Fruit fly (Drosophila melanogaster): ENCODE data around the gene Spg7.

Spg7 gene

DNA sequence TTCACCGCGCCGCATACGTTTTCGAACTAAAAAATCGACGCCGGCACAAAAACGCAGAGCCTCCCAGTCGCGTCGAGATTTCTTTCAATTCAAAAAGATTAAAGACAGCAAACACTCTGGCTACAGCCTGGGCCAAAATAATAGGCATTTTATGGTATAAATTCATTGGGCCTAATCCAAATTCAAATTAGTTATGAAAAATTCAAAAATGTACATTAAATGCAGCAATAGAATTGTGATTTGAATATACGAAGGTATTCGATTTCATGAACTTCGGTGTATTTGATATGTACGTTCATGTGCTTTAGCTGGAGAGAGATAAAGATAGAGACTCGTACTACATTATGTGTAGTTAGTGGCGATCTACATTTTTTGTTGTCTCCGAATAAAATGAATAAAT lies 46.0 kb upstream of the Spg7 start, which contains the start of gene Syx4 (continued):
- peak; percentile 87 for TF ChIP-seq CG17361 (GFP tag; IDR thresholded peaks at IDR 0.05)
- peak; percentile 77 for TF ChIP-seq CG16815 (GFP tag; optimal IDR thresholded peaks at IDR 0.05)
- TF ChIP-seq rib (GFP tag; IDR thresholded peaks at IDR 0.05): peak; percentile 86
- peak; percentile 69 for TF ChIP-seq sqz (GFP tag; optimal IDR thresholded peaks at IDR 0.05)
- TF ChIP-seq cg (GFP tag; optimal IDR thresholded peaks at IDR 0.05): no peak
- peak; percentile 91 for TF ChIP-seq Oli (tag; optimal IDR thresholded peaks at IDR 0.05)
- peak; percentile 90 for TF ChIP-seq CG17385 (GFP tag; optimal IDR thresholded peaks at IDR 0.05)
- peak; percentile 61 for TF ChIP-seq CG2202 (tag; optimal IDR thresholded peaks at IDR 0.05)
- TF ChIP-seq CG15479 (GFP tag; optimal IDR thresholded peaks at IDR 0.05): no peak
- TF ChIP-seq Dad (GFP tag; optimal IDR thresholded peaks at IDR 0.05): peak; percentile 79
- TF ChIP-seq grn (GFP tag; optimal IDR thresholded peaks at IDR 0.05): peak; percentile 52
- peak; percentile 54 for TF ChIP-seq croc (GFP tag; conservative IDR thresholded peaks at IDR 0.05)
- peak; percentile 89 for TF ChIP-seq zfh2 (GFP tag; optimal IDR thresholded peaks at IDR 0.05)
- peak; percentile 90 for TF ChIP-seq Antp (GFP tag; optimal IDR thresholded peaks at IDR 0.05)
- TF ChIP-seq hb (GFP tag; IDR thresholded peaks at IDR 0.05; ENCODE audit: partially characterized antibody): no peak
- TF ChIP-seq CG1602 (GFP tag; optimal IDR thresholded peaks at IDR 0.05): peak; percentile 79
- TF ChIP-seq Nf-YB (GFP tag; optimal IDR thresholded peaks at IDR 0.05): peak; percentile 76
- TF ChIP-seq Hmr (GFP tag; optimal IDR thresholded peaks at IDR 0.05): peak; percentile 95
- peak; percentile 77 for TF ChIP-seq CG9437 (GFP tag; optimal IDR thresholded peaks at IDR 0.05)
- peak; percentile 94 for TF ChIP-seq CG11695 (GFP tag; IDR thresholded peaks at IDR 0.05)
- peak; percentile 50 for TF ChIP-seq NC2α (GFP tag; optimal IDR thresholded peaks at IDR 0.05)
- TF ChIP-seq Hr78 (GFP tag; optimal IDR thresholded peaks at IDR 0.05): peak in 1 of 2 experiments; percentile 53
- TF ChIP-seq CG17612 (GFP tag; IDR thresholded peaks at IDR 0.05): peak; percentile 67
- peak; percentile 86 for TF ChIP-seq otp (GFP tag; IDR thresholded peaks at IDR 0.05)
- peak; percentile 86 for TF ChIP-seq CG18619 (GFP tag; optimal IDR thresholded peaks at IDR 0.05)
- peak; percentile 89 for TF ChIP-seq E2f1 (GFP tag; IDR thresholded peaks at IDR 0.05)
- TF ChIP-seq Ssrp (tag; optimal IDR thresholded peaks at IDR 0.05): peak; percentile 81
- TF ChIP-seq Atf-2 (GFP tag; optimal IDR thresholded peaks at IDR 0.05): peak; percentile 76
- TF ChIP-seq Aef1 (GFP tag; IDR thresholded peaks at IDR 0.05): peak; percentile 86
- peak; percentile 90 for TF ChIP-seq her (GFP tag; optimal IDR thresholded peaks at IDR 0.05)
- TF ChIP-seq Deaf1 (tag; optimal IDR thresholded peaks at IDR 0.05): peak; percentile 72
- TF ChIP-seq dan (GFP tag; IDR thresholded peaks at IDR 0.05): no peak
- peak; percentile 96 for TF ChIP-seq Fer1 (GFP tag; optimal IDR thresholded peaks at IDR 0.05)
- peak; percentile 94 for TF ChIP-seq gro (GFP tag; optimal IDR thresholded peaks at IDR 0.05)
- no peak for TF ChIP-seq usp (GFP tag; optimal IDR thresholded peaks at IDR 0.05)
- TF ChIP-seq Six4 (GFP tag; optimal IDR thresholded peaks at IDR 0.05): peak; percentile 72
- no peak for TF ChIP-seq fd102C (GFP tag; optimal IDR thresholded peaks at IDR 0.05)
- TF ChIP-seq CG15601 (tag; optimal IDR thresholded peaks at IDR 0.05): peak; percentile 78
- TF ChIP-seq CG17829 (tag; optimal IDR thresholded peaks at IDR 0.05): peak; percentile 85
- TF ChIP-seq odd (GFP tag; optimal IDR thresholded peaks at IDR 0.05): peak; percentile 84
- peak; percentile 90 for TF ChIP-seq pho (GFP tag; optimal IDR thresholded peaks at IDR 0.05)
- TF ChIP-seq shn (GFP tag; optimal IDR thresholded peaks at IDR 0.05): peak; percentile 76
- TF ChIP-seq CG8388 (GFP tag; optimal IDR thresholded peaks at IDR 0.05): peak; percentile 87
- peak; percentile 56 for TF ChIP-seq CG10462 (GFP tag; optimal IDR thresholded peaks at IDR 0.05)
- TF ChIP-seq MBD-R2 (GFP tag; IDR thresholded peaks at IDR 0.05): peak; percentile 72; the same call in 1 of the 2 replicates
- TF ChIP-seq gt (GFP tag; IDR thresholded peaks at IDR 0.05): no peak
- peak; percentile 51; the same call in 1 of the 2 replicates for TF ChIP-seq ham (GFP tag; IDR thresholded peaks at IDR 0.05)
- TF ChIP-seq Adf1 (GFP tag; IDR thresholded peaks at IDR 0.05): peak; percentile 64; the same call in 1 of the 2 replicates
- peak; percentile 87 for TF ChIP-seq Max (GFP tag; optimal IDR thresholded peaks at IDR 0.05)
- peak; percentile 91 for TF ChIP-seq grau (tag; optimal IDR thresholded peaks at IDR 0.05)
- TF ChIP-seq lab (GFP tag; optimal IDR thresholded peaks at IDR 0.05): peak; percentile 97

All from whole organism, embryonic.